Worm (Caenorhabditis elegans) whole organism, L1 larva: ENCODE measurements around the gene ZK899.1.

Source experiments
- dsc-1 ChIP-seq: sonication (generic microtip); optimal IDR thresholded peaks from 2 replicates; lab custom pipeline; 2016; ENCODE audit warnings: mild to moderate bottlenecking, missing genetic modification characterization, missing compliant biosample characterization
- elt-2 ChIP-seq: sonication (generic microtip); optimal IDR thresholded peaks from 2 replicates; lab custom pipeline; 2016; ENCODE audit warnings: missing genetic modification characterization, mild to moderate bottlenecking, inconsistent platforms, missing compliant biosample characterization, missing genetic modification reagents
- hlh-4 ChIP-seq: sonication (generic microtip); optimal IDR thresholded peaks from 2 replicates; lab custom pipeline; 2016; ENCODE audit warnings: mild to moderate bottlenecking, missing genetic modification characterization, missing compliant biosample characterization
- lin-13 ChIP-seq: fragments of 150-350 bp; optimal IDR thresholded peaks from 2 replicates; lab custom pipeline; 2014; ENCODE audit warnings: missing biosample characterization, missing genetic modification reagents, missing genetic modification characterization
- lin-14 ChIP-seq: fragments of 200-800 bp; sonication (Bioruptor generic); optimal IDR thresholded peaks from 2 replicates; lab custom pipeline; 2018; ENCODE audit warnings: mild to moderate bottlenecking, missing genetic modification characterization, moderate library complexity, missing compliant biosample characterization
- nhr-76 ChIP-seq: sonication (generic microtip); optimal IDR thresholded peaks from 2 replicates; lab custom pipeline; 2017; ENCODE audit warnings: missing biosample characterization, missing genetic modification characterization
- snpc-4 ChIP-seq: fragments of 150-350 bp; optimal IDR thresholded peaks from 2 replicates; lab custom pipeline; 2014; ENCODE audit warnings: missing biosample characterization, missing genetic modification characterization

DNA sequence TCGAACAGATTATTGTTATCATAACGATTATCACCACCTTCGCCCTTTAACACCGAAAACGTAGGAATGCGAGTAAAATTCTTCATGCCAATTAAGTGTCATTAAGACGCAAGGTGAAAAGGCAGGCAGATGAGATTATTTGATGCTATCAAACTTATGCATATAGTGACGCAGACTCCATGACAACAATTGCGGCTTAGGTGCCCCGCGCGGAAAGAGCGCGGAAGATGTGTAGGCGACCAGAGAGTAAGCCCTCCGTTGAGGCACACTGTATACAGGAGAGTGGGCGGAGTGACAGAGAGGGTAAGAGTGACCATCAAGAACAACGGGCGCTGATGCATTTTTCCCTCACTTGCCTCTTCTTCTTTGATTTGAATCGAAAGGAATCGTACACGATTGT, 48.2 kb downstream of the ZK899.1 start:
- TF ChIP-seq lin-14 (GFP tag; lab: Kevin White, UChicago) (no peak), lin-13 (GFP tag; lab: Kevin White, UChicago) (no peak), dsc-1 (no peak), hlh-4 (tag; lab: Kevin White, UChicago) (no peak), nhr-76 (tag; lab: Kevin White, UChicago) (no peak), elt-2 (no peak), snpc-4 (tag; lab: Kevin White, UChicago) (no peak)
